Worm (Caenorhabditis elegans): Measurements from ENCODE around the gene T13F2.6.

Gene T13F2.6

ce11 chrIV:9821621-9822020 lies 43.5 kb downstream of the T13F2.6 start, which contains the start of gene col-123:
Gene col-123, plus strand, starts transcription at chrIV:9821921.
- TF ChIP-seq tbx-2 (tag; optimal IDR thresholded peaks at IDR 0.05) (no peak), sptf-1 (tag; optimal IDR thresholded peaks at IDR 0.05) (no peak), blmp-1 (tag; optimal IDR thresholded peaks at IDR 0.05) (peak; percentile 53)

ce11 chrIV:9822585-9822984 lies 44.5 kb downstream of the T13F2.6 start:
- TF ChIP-seq nhr-76 (tag; optimal IDR thresholded peaks at IDR 0.05) = no peak
- TF ChIP-seq lin-14 (GFP tag; optimal IDR thresholded peaks at IDR 0.05) = no peak
- TF ChIP-seq efl-1 (optimal IDR thresholded peaks at IDR 0.05) = no peak
- no peak for TF ChIP-seq efl-1 (GFP tag; optimal IDR thresholded peaks at IDR 0.05 in 1 of 2)
- TF ChIP-seq isw-1 (GFP tag; IDR thresholded peaks at IDR 0.05) = no peak
- TF ChIP-seq nhr-237 (tag; optimal IDR thresholded peaks at IDR 0.05) = no peak
- no peak for TF ChIP-seq hlh-17 (GFP tag; optimal IDR thresholded peaks at IDR 0.05; ENCODE audit: borderline replicate concordance)
- TF ChIP-seq C04F5.9 (tag; optimal IDR thresholded peaks at IDR 0.05) = no peak
- no peak for TF ChIP-seq blmp-1 (tag; optimal IDR thresholded peaks at IDR 0.05)
- TF ChIP-seq pqm-1 (tag; optimal IDR thresholded peaks at IDR 0.05) = no peak
- no peak for TF ChIP-seq nhr-71 (tag; optimal IDR thresholded peaks at IDR 0.05)
- TF ChIP-seq unc-86 (tag; optimal IDR thresholded peaks at IDR 0.05) = no peak
- TF ChIP-seq mdl-1 (tag; optimal IDR thresholded peaks at IDR 0.05) = no peak
- TF ChIP-seq aha-1 (tag; optimal IDR thresholded peaks at IDR 0.05) = no peak

DNA sequence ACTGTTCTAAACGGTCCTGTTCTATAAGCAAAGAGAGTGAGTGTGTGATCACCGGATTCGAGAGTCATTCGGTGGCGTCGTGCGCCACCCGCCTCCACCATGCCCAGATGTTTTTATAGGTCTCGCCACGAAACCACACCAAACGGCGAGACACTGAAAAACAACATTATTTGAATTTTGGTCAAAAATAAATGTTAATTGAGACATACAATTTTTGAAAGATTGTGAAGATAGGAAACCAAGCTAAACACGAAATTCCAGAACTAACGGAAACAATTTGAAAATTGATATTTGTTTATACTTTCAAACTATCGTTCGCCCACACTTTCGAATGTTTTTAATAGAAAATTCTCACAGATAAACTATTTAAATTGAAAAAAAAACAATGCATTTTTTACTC lies 46.4 kb downstream of the T13F2.6 start, which contains the start of gene catp-6:
Gene catp-6 (minus strand): TSS at position 101 of the 400 bp plus-strand sequence.
- no peak for TF ChIP-seq snpc-4 (tag; optimal IDR thresholded peaks at IDR 0.05)
- TF ChIP-seq nhr-47 (tag; optimal IDR thresholded peaks at IDR 0.05) = no peak
- no peak for TF ChIP-seq ztf-4 (tag; optimal IDR thresholded peaks at IDR 0.05)
- TF ChIP-seq nhr-237 (tag; optimal IDR thresholded peaks at IDR 0.05) = no peak
- no peak for TF ChIP-seq efl-1 (optimal IDR thresholded peaks at IDR 0.05)
- TF ChIP-seq efl-1 (GFP tag; optimal IDR thresholded peaks at IDR 0.05 in 1 of 2) = peak in 1 of 2 experiments; percentile 89
- no peak for TF ChIP-seq ama-1 (optimal IDR thresholded peaks at IDR 0.05)

- TF ChIP-seq unc-86 (tag; optimal IDR thresholded peaks at IDR 0.05) (no peak), unc-62 (GFP tag; optimal IDR thresholded peaks at IDR 0.05) (no peak), hlh-4 (tag; optimal IDR thresholded peaks at IDR 0.05) (no peak), hpl-2 (GFP tag; optimal IDR thresholded peaks at IDR 0.05) (no peak), lin-39 (tag; optimal IDR thresholded peaks at IDR 0.05) (no peak), nhr-71 (tag; optimal IDR thresholded peaks at IDR 0.05) (peak; percentile 55), C34B4.2 (tag; optimal IDR thresholded peaks at IDR 0.05) (no peak), ama-1 (optimal IDR thresholded peaks at IDR 0.05) (no peak), lin-15B (tag; optimal IDR thresholded peaks at IDR 0.05) (peak; percentile 21), jun-1 (tag; optimal IDR thresholded peaks at IDR 0.05) (no peak), Y116A8C.19 (tag; optimal IDR thresholded peaks at IDR 0.05; ENCODE audit: borderline replicate concordance) (no peak), egl-13 (tag; optimal IDR thresholded peaks at IDR 0.05) (no peak), nhr-90 (tag; optimal IDR thresholded peaks at IDR 0.05; ENCODE audit: poor library complexity) (no peak), hlh-17 (GFP tag; optimal IDR thresholded peaks at IDR 0.05; ENCODE audit: borderline replicate concordance) (no peak), nhr-84 (tag; optimal IDR thresholded peaks at IDR 0.05) (no peak), pqm-1 (tag; optimal IDR thresholded peaks at IDR 0.05) (no peak), mdl-1 (tag; optimal IDR thresholded peaks at IDR 0.05) (no peak), zip-4 (GFP tag; optimal IDR thresholded peaks at IDR 0.05) (no peak), efl-3 (GFP tag; optimal IDR thresholded peaks at IDR 0.05) (no peak), isw-1 (GFP tag; IDR thresholded peaks at IDR 0.05) (no peak; the same call in 1 of the 2 replicates), nhr-20 (tag; optimal IDR thresholded peaks at IDR 0.05) (no peak), tlp-1 (tag; optimal IDR thresholded peaks at IDR 0.05) (no peak), nhr-47 (tag; optimal IDR thresholded peaks at IDR 0.05) (no peak), ceh-82 (tag; optimal IDR thresholded peaks at IDR 0.05) (no peak), zag-1 (tag; optimal IDR thresholded peaks at IDR 0.05) (no peak), elt-2 (tag; optimal IDR thresholded peaks at IDR 0.05) (peak; percentile 57), nhr-19 (GFP tag; conservative IDR thresholded peaks at IDR 0.05) (no peak), nhr-237 (tag; optimal IDR thresholded peaks at IDR 0.05) (no peak), sup-37 (GFP tag; optimal IDR thresholded peaks at IDR 0.05) (no peak), swsn-7 (tag; optimal IDR thresholded peaks at IDR 0.05) (peak; percentile 25), nhr-28 (tag; optimal IDR thresholded peaks at IDR 0.05) (no peak), efl-1 (optimal IDR thresholded peaks at IDR 0.05) (peak; percentile 32 to 69), efl-1 (GFP tag; optimal IDR thresholded peaks at IDR 0.05 in 1 of 2) (peak; percentile 73 to 95), ceh-8 (GFP tag; optimal IDR thresholded peaks at IDR 0.05) (no peak), unc-98 (GFP tag; IDR thresholded peaks at IDR 0.05) (no peak), ztf-11 (tag; optimal IDR thresholded peaks at IDR 0.05) (no peak)
Observed at ce11 chrIV:9825196-9825744, 47.1 kb downstream of the T13F2.6 start, which contains the start of gene mtr-4. Gene mtr-4, plus strand, starts transcription at chrIV:9825694.
